Fruit fly (Drosophila melanogaster) whole organism, embryonic: ENCODE results near the gene CG18808.
A peak's percentile ranks its signal among the peaks of the same experiment; 100 is the strongest.

Source experiments
- Ada2b ChIP-seq: fragments of 200-800 bp; sonication (Bioruptor generic); IDR thresholded peaks from 2 replicates; pipeline ENCODE4 v1.3.6; 2022; ENCODE audit warnings: missing biosample characterization, missing genetic modification characterization
- Bgb ChIP-seq: fragments of 200-800 bp; sonication (Bioruptor generic); IDR thresholded peaks from 2 replicates; pipeline ENCODE4 v1.3.6; 2022; ENCODE audit warnings: missing biosample characterization, missing genetic modification characterization; ENCODE audit not compliant: partially characterized antibody
- CG10209 ChIP-seq: fragments of 200-800 bp; sonication (Bioruptor generic); optimal IDR thresholded peaks from 3 replicates; lab custom pipeline; 2017; ENCODE audit warnings: missing biosample characterization, mild to moderate bottlenecking, missing genetic modification characterization, missing genetic modification reagents
- CG10543 ChIP-seq: fragments of 200-800 bp; sonication (Bioruptor generic); optimal IDR thresholded peaks from 3 replicates; lab custom pipeline; 2017; ENCODE audit warnings: missing biosample characterization, mild to moderate bottlenecking, missing genetic modification characterization, moderate library complexity
- CG11093 ChIP-seq: fragments of 200-800 bp; sonication (Bioruptor generic); IDR thresholded peaks from 3 replicates; pipeline ENCODE4 v1.3.6; 2022; ENCODE audit warnings: missing biosample characterization, missing genetic modification characterization
- CG12391 ChIP-seq: fragments of 200-800 bp; sonication (Bioruptor generic); optimal IDR thresholded peaks from 3 replicates; lab custom pipeline; 2018; ENCODE audit warnings: missing biosample characterization, mild to moderate bottlenecking, missing genetic modification characterization, moderate library complexity
- CG12769 ChIP-seq: fragments of 200-800 bp; sonication (Bioruptor generic); optimal IDR thresholded peaks from 2 replicates; lab custom pipeline; 2019; ENCODE audit warnings: missing biosample characterization, mild to moderate bottlenecking, missing genetic modification characterization, moderate library complexity
- CG13775 ChIP-seq: fragments of 200-800 bp; sonication (Bioruptor generic); optimal IDR thresholded peaks from 3 replicates; lab custom pipeline; 2017; ENCODE audit warnings: missing biosample characterization, mild to moderate bottlenecking, missing genetic modification characterization
- CG14014 ChIP-seq: fragments of 200-800 bp; sonication (Bioruptor generic); IDR thresholded peaks from 2 replicates; pipeline ENCODE4 v1.3.6; 2022; ENCODE audit warnings: missing biosample characterization, missing genetic modification characterization
- CG15011 ChIP-seq: fragments of 200-800 bp; sonication (Bioruptor generic); optimal IDR thresholded peaks from 3 replicates; lab custom pipeline; 2018; ENCODE audit warnings: missing biosample characterization, mild to moderate bottlenecking, missing genetic modification characterization
- CG17912 ChIP-seq: fragments of 200-800 bp; sonication (Bioruptor generic); optimal IDR thresholded peaks from 2 replicates; lab custom pipeline; 2018; ENCODE audit warnings: missing biosample characterization, mild to moderate bottlenecking, missing genetic modification characterization
- CG18011 ChIP-seq: fragments of 200-800 bp; sonication (Bioruptor generic); optimal IDR thresholded peaks from 2 replicates; lab custom pipeline; 2017; ENCODE audit warnings: missing biosample characterization, missing genetic modification characterization, mild to moderate bottlenecking, moderate library complexity, missing genotype
- CG18764 ChIP-seq: fragments of 200-800 bp; sonication (Bioruptor generic); optimal IDR thresholded peaks from 3 replicates; lab custom pipeline; 2016; ENCODE audit warnings: missing biosample characterization, missing genetic modification characterization
- CG2116 ChIP-seq: fragments of 200-800 bp; sonication (Bioruptor generic); optimal IDR thresholded peaks from 3 replicates; lab custom pipeline; 2018; ENCODE audit warnings: missing biosample characterization, mild to moderate bottlenecking, missing genetic modification characterization
- CG2199 ChIP-seq: fragments of 200-800 bp; sonication (Bioruptor generic); IDR thresholded peaks from 3 replicates; pipeline ENCODE4 v1.3.6; 2022; ENCODE audit warnings: missing biosample characterization, missing genetic modification characterization
- CG3065 ChIP-seq: fragments of 200-800 bp; sonication (Bioruptor generic); optimal IDR thresholded peaks from 2 replicates; lab custom pipeline; 2016; ENCODE audit warnings: missing biosample characterization, missing genetic modification characterization
- CG3407 ChIP-seq: fragments of 200-800 bp; sonication (Bioruptor generic); optimal IDR thresholded peaks from 2 replicates; lab custom pipeline; 2018; ENCODE audit warnings: missing biosample characterization, mild to moderate bottlenecking, missing genetic modification characterization
- CG4854 ChIP-seq: fragments of 200-800 bp; sonication (Bioruptor generic); optimal IDR thresholded peaks from 2 replicates; lab custom pipeline; 2016; ENCODE audit warnings: missing biosample characterization, missing genetic modification characterization, inconsistent platforms
- CG5953 ChIP-seq: fragments of 200-800 bp; sonication (Bioruptor generic); IDR thresholded peaks from 2 replicates; pipeline ENCODE4 v1.3.6; 2022; ENCODE audit warnings: missing biosample characterization, missing genetic modification characterization
- CG7271 ChIP-seq: fragments of 200-800 bp; sonication (Bioruptor generic); optimal IDR thresholded peaks from 2 replicates; lab custom pipeline; 2018; ENCODE audit warnings: missing biosample characterization, mild to moderate bottlenecking, missing genetic modification characterization, moderate library complexity
- CG9215 ChIP-seq: fragments of 200-800 bp; sonication (Bioruptor generic); IDR thresholded peaks from 2 replicates; pipeline ENCODE4 v1.3.6; 2022; ENCODE audit warnings: missing biosample characterization, missing genetic modification characterization
- CG9609 ChIP-seq: fragments of 200-800 bp; sonication (Bioruptor generic); optimal IDR thresholded peaks from 3 replicates; lab custom pipeline; 2016; ENCODE audit warnings: missing biosample characterization, missing genetic modification characterization
- Dad ChIP-seq: fragments of 200-800 bp; sonication (Bioruptor generic); optimal IDR thresholded peaks from 3 replicates; lab custom pipeline; 2016; ENCODE audit warnings: missing biosample characterization, missing genetic modification characterization
- GATAe ChIP-seq: fragments of 200-800 bp; sonication (Bioruptor generic); conservative IDR thresholded peaks from 2 replicates; pipeline ENCODE4 v1.3.6; 2022; ENCODE audit warnings: missing biosample characterization, missing genetic modification characterization
- Gsc ChIP-seq: fragments of 200-800 bp; sonication (Bioruptor generic); IDR thresholded peaks from 2 replicates; pipeline ENCODE4 v1.3.6; 2022; ENCODE audit warnings: missing biosample characterization, missing genetic modification characterization
- Kr ChIP-seq: fragments of 200-800 bp; sonication (Bioruptor generic); optimal IDR thresholded peaks from 2 replicates; lab custom pipeline; 2017; ENCODE audit warnings: missing biosample characterization, mild to moderate bottlenecking, missing genetic modification characterization
- Lim3 ChIP-seq: fragments of 200-800 bp; sonication (Bioruptor generic); IDR thresholded peaks from 2 replicates; pipeline ENCODE4 v1.3.6; 2022; ENCODE audit warnings: missing biosample characterization, missing genetic modification characterization
- Ravus ChIP-seq: fragments of 200-800 bp; sonication (Bioruptor generic); IDR thresholded peaks from 2 replicates; pipeline ENCODE4 v1.3.6; 2022; ENCODE audit warnings: missing biosample characterization, missing genetic modification characterization
- Rfx ChIP-seq: fragments of 200-800 bp; sonication (Bioruptor generic); IDR thresholded peaks from 2 replicates; pipeline ENCODE4 v1.3.6; 2022; ENCODE audit warnings: missing biosample characterization, missing genetic modification characterization
- Trl ChIP-seq, 3 experiments: fragments of >200 bp in 2 of 3; fragments of 200-800 bp in 1 of 3; sonication (Bioruptor generic) in 1 of 3; optimal IDR thresholded peaks; 2 replicates in 1 of 3; 3 replicates in 2 of 3; lab custom pipeline; 2016 to 2017; ENCODE audit warnings: missing biosample characterization in 1 of 3, missing genetic modification characterization in 1 of 3
- Vsx1 ChIP-seq: fragments of 200-800 bp; sonication (Bioruptor generic); optimal IDR thresholded peaks from 2 replicates; lab custom pipeline; 2017; ENCODE audit warnings: missing biosample characterization, mild to moderate bottlenecking, missing genetic modification characterization, missing genetic modification reagents
- ato ChIP-seq: fragments of 200-800 bp; sonication (Bioruptor generic); IDR thresholded peaks from 2 replicates; pipeline ENCODE4 v1.3.6; 2022; ENCODE audit warnings: missing biosample characterization, missing genetic modification characterization; ENCODE audit not compliant: partially characterized antibody
- bcd ChIP-seq: fragments of 200-800 bp; sonication (Bioruptor generic); optimal IDR thresholded peaks from 2 replicates; lab custom pipeline; 2017; ENCODE audit warnings: missing biosample characterization, mild to moderate bottlenecking, missing genetic modification characterization
- cas ChIP-seq: fragments of 200-800 bp; sonication (Bioruptor generic); IDR thresholded peaks from 2 replicates; pipeline ENCODE4 v1.3.6; 2022; ENCODE audit warnings: missing biosample characterization, missing genetic modification characterization
- croc ChIP-seq: fragments of 200-800 bp; sonication (Bioruptor generic); conservative IDR thresholded peaks from 3 replicates; pipeline ENCODE4 v1.3.6; 2022; ENCODE audit warnings: missing biosample characterization, missing genetic modification characterization
- crp ChIP-seq, 2 experiments: fragments of 200-800 bp; sonication (Bioruptor generic); optimal IDR thresholded peaks; 2 replicates in 1 of 2; 3 replicates in 1 of 2; lab custom pipeline; 2017; ENCODE audit warnings: missing biosample characterization in 2 of 2, missing genetic modification characterization in 2 of 2, mild to moderate bottlenecking in 1 of 2, moderate library complexity in 1 of 2
- dimm ChIP-seq: fragments of 200-800 bp; sonication (Bioruptor generic); IDR thresholded peaks from 2 replicates; pipeline ENCODE4 v1.3.6; 2022; ENCODE audit warnings: missing biosample characterization, missing genetic modification characterization
- emc ChIP-seq: fragments of 200-800 bp; sonication (Bioruptor generic); optimal IDR thresholded peaks from 2 replicates; lab custom pipeline; 2016; ENCODE audit warnings: missing biosample characterization, missing genetic modification characterization
- ftz-f1 ChIP-seq: fragments of 200-800 bp; sonication (Bioruptor generic); optimal IDR thresholded peaks from 2 replicates; lab custom pipeline; 2016; ENCODE audit warnings: missing biosample characterization, missing genetic modification characterization
- gcm2 ChIP-seq: fragments of 200-800 bp; sonication (Bioruptor generic); optimal IDR thresholded peaks from 2 replicates; lab custom pipeline; 2016; ENCODE audit warnings: missing biosample characterization, missing genetic modification characterization
- pan ChIP-seq, 4 experiments: fragments of >200 bp in 3 of 4; fragments of 200-800 bp in 1 of 4; sonication (Bioruptor generic) in 1 of 4; optimal IDR thresholded peaks in 3 of 4; IDR thresholded peaks in 1 of 4; 2 replicates each; pipeline versions ENCODE4 v1.3.6 to Lab custom; 2017 to 2022; ENCODE audit warnings: missing biosample characterization in 2 of 4, missing genetic modification characterization in 2 of 4, mixed read lengths in 1 of 4
- phol ChIP-seq: fragments of 200-800 bp; sonication (Bioruptor generic); optimal IDR thresholded peaks from 3 replicates; lab custom pipeline; 2018; ENCODE audit warnings: missing biosample characterization, mild to moderate bottlenecking, missing genetic modification characterization, moderate library complexity
- pnt ChIP-seq: fragments of 200-800 bp; sonication (Bioruptor generic); optimal IDR thresholded peaks from 3 replicates; lab custom pipeline; 2016; ENCODE audit warnings: missing biosample characterization, missing genetic modification characterization
- rib ChIP-seq: fragments of 200-800 bp; sonication (Bioruptor generic); IDR thresholded peaks from 2 replicates; pipeline ENCODE4 v1.3.6; 2022; ENCODE audit warnings: missing biosample characterization, missing genetic modification characterization
- sr ChIP-seq: fragments of 200-800 bp; sonication (Bioruptor generic); IDR thresholded peaks from 3 replicates; pipeline ENCODE4 v1.3.6; 2022; ENCODE audit warnings: missing biosample characterization, missing genetic modification characterization
- stc ChIP-seq: fragments of 200-800 bp; sonication (Bioruptor generic); IDR thresholded peaks from 2 replicates; pipeline ENCODE4 v1.3.6; 2022; ENCODE audit warnings: missing biosample characterization, missing genetic modification characterization
- vfl ChIP-seq: fragments of 200-800 bp; sonication (Bioruptor generic); optimal IDR thresholded peaks from 2 replicates; lab custom pipeline; 2016; ENCODE audit warnings: missing biosample characterization, missing genetic modification characterization
- zfh1 ChIP-seq: fragments of 200-800 bp; sonication (Bioruptor generic); IDR thresholded peaks from 3 replicates; pipeline ENCODE4 v1.3.6; 2022; ENCODE audit warnings: missing biosample characterization, missing genetic modification characterization

The CG18808 gene

dm6 chr3L:4824356-4825138 lies 17.3 kb upstream of the CG18808 start (continued):
- TF ChIP-seq ftz-f1 (GFP tag; lab: Kevin White, UChicago) (peak; percentile 100), dimm (GFP tag; lab: Robert Waterston, UW) (peak; percentile 87), CG7271 (tag; lab: Kevin White, UChicago) (peak; percentile 83), gcm2 (GFP tag; lab: Kevin White, UChicago) (peak; percentile 90), crp (GFP tag; optimal IDR thresholded peaks at IDR 0.05; lab: Kevin White, UChicago) (peak; percentile 49 to 95), Bgb (GFP tag; lab: Robert Waterston, UW) (peak; percentile 54; the same call in 1 of the 2 replicates), sr (GFP tag; lab: Robert Waterston, UW) (peak; percentile 77; the same call in 1 of the 3 replicates), GATAe (GFP tag; lab: Robert Waterston, UW) (peak; percentile 89), CG3407 (GFP tag; lab: Kevin White, UChicago) (peak; percentile 89), CG12391 (tag; lab: Kevin White, UChicago) (peak; percentile 97), CG10543 (peak; percentile 90), CG2199 (GFP tag; lab: Robert Waterston, UW) (peak; percentile 96), Kr (GFP tag; lab: Kevin White, UChicago) (peak; percentile 87), phol (tag; lab: Kevin White, UChicago) (peak; percentile 93), CG10209 (peak; percentile 96), stc (GFP tag; lab: Robert Waterston, UW) (peak; percentile 97), Vsx1 (no peak), CG13775 (GFP tag; lab: Kevin White, UChicago) (peak; percentile 94), Ravus (peak; percentile 95), vfl (GFP tag; lab: Kevin White, UChicago) (peak; percentile 86), CG2116 (peak; percentile 84), CG18764 (GFP tag; lab: Kevin White, UChicago) (peak; percentile 87), croc (GFP tag; lab: Robert Waterston, UW) (peak; percentile 92), bcd (GFP tag; lab: Kevin White, UChicago) (peak; percentile 94), CG9609 (GFP tag; lab: Kevin White, UChicago) (peak; percentile 81), CG18011 (GFP tag; lab: Kevin White, UChicago) (peak; percentile 87), zfh1 (peak; percentile 97), Trl (optimal IDR thresholded peaks at IDR 0.05; lab: Kevin White, UChicago) (no peak), Trl (GFP tag; optimal IDR thresholded peaks at IDR 0.05; lab: Kevin White, UChicago) (peak; percentile 89), cas (GFP tag; lab: Robert Waterston, UW) (peak; percentile 93), Lim3 (GFP tag; lab: Robert Waterston, UW) (peak; percentile 92), CG12769 (tag; lab: Kevin White, UChicago) (peak; percentile 85), CG15011 (GFP tag; lab: Kevin White, UChicago) (peak; percentile 89), CG17912 (GFP tag; lab: Kevin White, UChicago) (no peak), Dad (GFP tag; lab: Kevin White, UChicago) (peak; percentile 92), Gsc (GFP tag; lab: Robert Waterston, UW) (peak; percentile 90), Ada2b (GFP tag; lab: Robert Waterston, UW) (peak; percentile 97), CG14014 (GFP tag; lab: Robert Waterston, UW) (peak; percentile 97), CG3065 (GFP tag; lab: Kevin White, UChicago) (peak; percentile 89), CG5953 (GFP tag; lab: Robert Waterston, UW) (peak; percentile 93), pnt (peak; percentile 75), ato (no peak), Rfx (peak; percentile 97), rib (GFP tag; lab: Robert Waterston, UW) (peak; percentile 95), CG11093 (GFP tag; lab: Robert Waterston, UW) (peak; percentile 96), CG9215 (GFP tag; lab: Robert Waterston, UW) (peak; percentile 94), CG4854 (GFP tag; lab: Kevin White, UChicago) (no peak), pan (optimal IDR thresholded peaks at IDR 0.05; lab: Kevin White, UChicago) (no peak), pan (GFP tag; optimal IDR thresholded peaks at IDR 0.05 in 1 of 2, IDR thresholded peaks at IDR 0.05 in 1 of 2) (peak in 1 of 2 experiments; percentile 97), emc (GFP tag; lab: Kevin White, UChicago) (peak; percentile 85)
